Worm (Caenorhabditis elegans): Measurements from ENCODE around the gene C17A2.3.

The C17A2.3 gene

DNA sequence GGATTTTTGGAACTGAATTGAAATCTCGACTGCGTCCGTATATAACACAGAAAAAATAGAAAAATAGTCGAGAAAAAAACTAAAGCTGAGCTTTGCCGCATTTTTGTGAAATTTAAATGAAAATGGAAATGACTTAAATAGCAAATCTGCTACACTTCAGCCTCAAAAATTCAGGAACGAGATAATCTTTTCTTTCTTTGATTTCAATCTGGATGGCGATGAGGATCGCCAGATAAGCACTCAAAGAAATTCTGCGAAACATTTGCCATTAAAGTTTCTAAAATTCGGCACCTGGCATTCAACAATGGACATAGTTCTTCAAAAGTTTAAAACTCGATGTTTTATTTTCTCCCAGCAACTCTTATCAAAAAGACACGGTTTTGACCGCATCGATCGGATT lies at the start of gene C17A2.3, which contains the start of gene C17A2.7:
TSS of gene C17A2.3 (plus strand) at position 305 of the 400 bp plus-strand sequence.
TSS of gene C17A2.7 (minus strand) at position 101 of the 400 bp plus-strand sequence.
- TF ChIP-seq rnt-1 (tag; optimal IDR thresholded peaks at IDR 0.05) (no peak), ceh-48 (tag; optimal IDR thresholded peaks at IDR 0.05) (no peak), mec-3 (tag; optimal IDR thresholded peaks at IDR 0.05; ENCODE audit: borderline replicate concordance) (no peak), gmeb-2 (tag; optimal IDR thresholded peaks at IDR 0.05) (no peak), ceh-9 (tag; optimal IDR thresholded peaks at IDR 0.05) (no peak), ceh-31 (tag; optimal IDR thresholded peaks at IDR 0.05) (no peak), pax-1 (tag; optimal IDR thresholded peaks at IDR 0.05) (no peak), nfya-1 (tag; optimal IDR thresholded peaks at IDR 0.05) (no peak), T23F11.4 (GFP tag; optimal IDR thresholded peaks at IDR 0.05) (no peak), ztf-16 (tag; optimal IDR thresholded peaks at IDR 0.05) (no peak), ceh-2 (tag; optimal IDR thresholded peaks at IDR 0.05) (no peak), unc-55 (GFP tag; optimal IDR thresholded peaks at IDR 0.05) (no peak), tbx-7 (tag; optimal IDR thresholded peaks at IDR 0.05) (no peak), ceh-45 (GFP tag; IDR thresholded peaks at IDR 0.05) (no peak), lim-6 (tag; optimal IDR thresholded peaks at IDR 0.05) (no peak)

DNA sequence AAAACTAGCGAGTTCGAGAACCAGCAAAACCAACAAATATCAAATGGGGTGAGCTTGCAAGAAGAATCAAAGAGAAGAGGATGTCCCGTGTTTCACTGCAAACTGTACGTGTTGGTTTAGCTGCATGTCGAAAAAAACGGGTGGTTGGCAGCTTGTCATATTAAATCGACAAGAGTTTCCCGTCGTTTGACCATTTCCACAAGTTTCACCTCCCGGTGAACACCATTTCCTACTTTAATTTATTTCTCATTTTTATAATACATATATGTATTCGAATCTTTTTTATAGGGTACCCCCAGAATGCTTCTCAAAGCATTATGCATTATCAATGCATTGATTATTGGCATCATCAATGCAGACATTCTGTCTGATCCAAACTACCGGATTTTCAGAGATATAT lies 48.1 kb upstream of the C17A2.3 start, which contains the start of gene Y8A9A.2:
TSS of gene Y8A9A.2 (plus strand) at position 301 of the 400 bp plus-strand sequence.
- TF ChIP-seq ceh-30 (tag; optimal IDR thresholded peaks at IDR 0.05) (no peak), gmeb-2 (tag; optimal IDR thresholded peaks at IDR 0.05) (no peak), ref-2 (tag; optimal IDR thresholded peaks at IDR 0.05) (no peak), tbx-2 (tag; optimal IDR thresholded peaks at IDR 0.05) (no peak), ceh-9 (tag; optimal IDR thresholded peaks at IDR 0.05) (no peak), sox-4 (tag; optimal IDR thresholded peaks at IDR 0.05) (no peak), hlh-13 (GFP tag; optimal IDR thresholded peaks at IDR 0.05) (no peak)

DNA sequence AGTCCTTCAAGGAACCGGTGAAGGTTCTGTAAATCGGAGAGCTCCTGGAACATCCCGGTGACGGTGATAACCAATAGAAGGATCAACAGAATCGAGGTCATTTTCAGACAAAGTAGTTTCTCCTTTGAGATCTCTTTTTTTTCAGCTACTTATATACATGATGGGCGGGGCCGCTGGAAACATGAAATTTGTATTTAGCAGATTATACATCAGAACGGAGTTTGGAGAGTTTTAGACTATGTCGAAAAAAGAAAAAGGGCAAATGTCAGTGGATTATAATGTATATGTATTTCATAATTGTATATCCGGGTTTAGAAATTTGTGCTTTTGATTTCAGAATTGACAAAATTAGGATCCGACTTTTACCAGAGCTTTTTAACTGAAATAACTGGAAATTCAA lies 40.2 kb upstream of the C17A2.3 start, which contains the start of gene ins-32:
TSS of gene ins-32 (minus strand) at position 101 of the 400 bp plus-strand sequence.
- TF ChIP-seq ceh-31 (tag; optimal IDR thresholded peaks at IDR 0.05), result no peak
- TF ChIP-seq K02D7.2 (tag; optimal IDR thresholded peaks at IDR 0.05), result no peak
- TF ChIP-seq lim-6 (tag; optimal IDR thresholded peaks at IDR 0.05), result no peak

DNA sequence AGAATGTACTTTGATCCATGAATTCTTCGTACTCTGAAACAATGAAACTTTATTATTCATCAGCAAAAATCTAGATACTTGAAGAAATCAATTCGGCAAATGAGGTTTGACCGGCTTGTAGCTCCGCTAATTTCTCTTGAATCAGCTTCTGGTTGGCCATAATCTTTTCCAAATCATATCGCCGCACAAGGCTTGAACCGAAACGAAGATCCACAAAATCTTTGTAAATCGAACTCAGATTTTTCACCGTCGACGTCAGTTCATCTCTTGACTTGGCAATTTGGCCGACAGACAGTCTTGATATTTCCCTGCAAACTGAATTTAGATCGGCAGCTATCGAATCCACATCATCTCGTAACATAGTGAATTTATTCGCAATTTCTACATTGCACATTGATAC lies 37.9 kb upstream of the C17A2.3 start:
- TF ChIP-seq ceh-19 (GFP tag; optimal IDR thresholded peaks at IDR 0.05) (no peak), dmd-4 (tag; optimal IDR thresholded peaks at IDR 0.05; ENCODE audit: borderline replicate concordance) (no peak), ceh-9 (tag; optimal IDR thresholded peaks at IDR 0.05) (no peak), hlh-30 (tag; optimal IDR thresholded peaks at IDR 0.05; ENCODE audit: insufficient read depth) (no peak), ceh-45 (GFP tag; IDR thresholded peaks at IDR 0.05) (no peak), rnt-1 (tag; optimal IDR thresholded peaks at IDR 0.05) (no peak), nhr-232 (tag; optimal IDR thresholded peaks at IDR 0.05) (no peak), ets-4 (tag; optimal IDR thresholded peaks at IDR 0.05) (no peak)

DNA sequence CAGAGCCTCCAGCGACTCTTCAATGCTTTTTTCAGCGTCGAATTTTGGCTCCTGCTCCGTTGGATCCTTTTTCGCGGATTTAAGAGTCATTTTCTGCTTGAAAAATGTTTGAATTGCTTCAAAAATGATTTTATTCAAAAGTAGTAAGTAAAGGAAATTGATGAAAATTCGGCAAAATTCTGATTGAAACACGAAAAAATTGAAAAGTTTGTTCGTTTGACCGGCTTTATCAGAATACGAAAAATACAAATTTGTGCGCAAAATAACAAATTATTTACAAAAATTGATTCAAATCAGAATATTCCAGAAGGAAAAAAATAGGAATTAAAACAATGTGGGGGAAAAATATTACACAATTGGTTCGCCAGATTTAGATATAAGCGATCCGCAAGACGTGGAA lies 36.4 kb upstream of the C17A2.3 start, which contains the start of gene F54D10.4:
TSS of gene F54D10.4 (minus strand) at position 101 of the 400 bp plus-strand sequence.
- no peak for TF ChIP-seq ceh-6 (GFP tag; optimal IDR thresholded peaks at IDR 0.05)
- TF ChIP-seq Y22D7AL.16 (tag; optimal IDR thresholded peaks at IDR 0.05), result no peak
- no peak for TF ChIP-seq hlh-30 (tag; optimal IDR thresholded peaks at IDR 0.05; ENCODE audit: insufficient read depth)
- no peak for TF ChIP-seq tbx-2 (tag; optimal IDR thresholded peaks at IDR 0.05)
- no peak for TF ChIP-seq syd-9 (tag; optimal IDR thresholded peaks at IDR 0.05)
- TF ChIP-seq ceh-30 (tag; optimal IDR thresholded peaks at IDR 0.05), result no peak
- no peak for TF ChIP-seq ceh-34 (tag; optimal IDR thresholded peaks at IDR 0.05)
- TF ChIP-seq dve-1 (tag; optimal IDR thresholded peaks at IDR 0.05), result no peak
- no peak for TF ChIP-seq unc-42 (tag; optimal IDR thresholded peaks at IDR 0.05)
- no peak for TF ChIP-seq elt-2 (tag; optimal IDR thresholded peaks at IDR 0.05)
- TF ChIP-seq pax-1 (tag; optimal IDR thresholded peaks at IDR 0.05), result no peak
- no peak for TF ChIP-seq rnt-1 (tag; optimal IDR thresholded peaks at IDR 0.05)
- no peak for TF ChIP-seq ceh-48 (tag; optimal IDR thresholded peaks at IDR 0.05)
- TF ChIP-seq madf-2 (tag; optimal IDR thresholded peaks at IDR 0.05), result no peak
- no peak for TF ChIP-seq hlh-15 (tag; optimal IDR thresholded peaks at IDR 0.05)
- TF ChIP-seq fkh-6 (tag; optimal IDR thresholded peaks at IDR 0.05), result no peak
- no peak for TF ChIP-seq elt-4 (tag; optimal IDR thresholded peaks at IDR 0.05)
- no peak for TF ChIP-seq zip-5 (tag; optimal IDR thresholded peaks at IDR 0.05)
- no peak for TF ChIP-seq fax-1 (tag; optimal IDR thresholded peaks at IDR 0.05)
- TF ChIP-seq pag-3 (tag; optimal IDR thresholded peaks at IDR 0.05; ENCODE audit: borderline replicate concordance), result no peak

All from whole organism, late embryonic.